Fruit fly (Drosophila melanogaster) S2 (cell line): ENCODE data around the gene CG14971.

Source experiments
- CG8478 ChIP-seq: fragments of >200 bp; optimal IDR thresholded peaks from 2 replicates; lab custom pipeline; 2018
- CTCF ChIP-seq, 2 experiments: fragments of >200 bp; optimal IDR thresholded peaks; 2 replicates each; lab custom pipeline; 2018

DNA sequence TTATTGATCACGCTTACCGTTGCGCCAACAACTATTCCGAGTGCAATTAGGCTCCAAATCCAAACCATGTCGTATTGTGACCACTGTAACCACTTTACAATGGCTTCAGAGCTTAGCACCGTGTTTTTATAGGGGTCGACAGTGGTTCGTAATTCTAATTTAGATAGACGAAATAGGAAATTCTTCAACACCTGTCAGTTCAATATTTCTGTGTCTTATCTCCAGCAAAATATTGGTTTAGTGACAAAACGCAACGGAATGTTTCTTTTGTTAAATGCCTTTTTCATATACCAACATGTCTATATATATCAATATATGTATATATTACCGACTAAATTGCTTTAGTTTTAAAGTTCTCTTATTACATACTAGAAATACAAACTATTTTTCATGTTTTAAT, 13.4 kb upstream of the CG14971 start, which contains the start of gene CG43074:
- no peak for TF ChIP-seq CTCF (optimal IDR thresholded peaks at IDR 0.05; lab: Kevin White, UChicago)
- no peak for TF ChIP-seq CG8478 (lab: Kevin White, UChicago)
